Worm (Caenorhabditis elegans) whole organism, L4 larva: ENCODE data around the gene str-138.

ENCODE experiments used
- F37D6.2 ChIP-seq: sonication (generic microtip); optimal IDR thresholded peaks from 2 replicates; lab custom pipeline; 2016; ENCODE audit warnings: mild to moderate bottlenecking, missing genetic modification characterization, missing compliant biosample characterization
- ZK337.2 ChIP-seq: fragments of 200-800 bp; sonication (Bioruptor generic); IDR thresholded peaks from 2 replicates; pipeline ENCODE4 v1.3.6; 2022; ENCODE audit warnings: missing genetic modification reagents, missing genetic modification characterization, missing compliant biosample characterization
- ama-1 ChIP-seq: fragments of 150-350 bp; optimal IDR thresholded peaks from 2 replicates; lab custom pipeline; 2014; ENCODE audit warnings: inconsistent platforms, mixed read lengths
- dmd-6 ChIP-seq: fragments of 200-800 bp; sonication (Bioruptor generic); IDR thresholded peaks from 2 replicates; pipeline ENCODE4 v1.3.6; 2022; ENCODE audit warnings: missing genetic modification reagents, missing genetic modification characterization, missing compliant biosample characterization
- dve-1 ChIP-seq: sonication (generic microtip); optimal IDR thresholded peaks from 2 replicates; lab custom pipeline; 2017; ENCODE audit warnings: antibody characterized with exemption, mild to moderate bottlenecking, missing genetic modification characterization, missing compliant biosample characterization; ENCODE audit not compliant: insufficient read depth
- lin-15B ChIP-seq: fragments of 150-350 bp; sonication (generic microtip); optimal IDR thresholded peaks from 3 replicates; lab custom pipeline; 2014; ENCODE audit warnings: missing biosample characterization, missing genetic modification characterization
- nhr-77 ChIP-seq: fragments of 150-350 bp; optimal IDR thresholded peaks from 2 replicates; lab custom pipeline; 2014; ENCODE audit warnings: missing biosample characterization, missing genetic modification characterization
- spr-1 ChIP-seq: sonication (generic microtip); optimal IDR thresholded peaks from 2 replicates; lab custom pipeline; 2016; ENCODE audit warnings: mild to moderate bottlenecking, missing genetic modification characterization, missing compliant biosample characterization
- unc-62 ChIP-seq, 3 experiments: fragments of 150-350 bp in 1 of 3; sonication (generic microtip); optimal IDR thresholded peaks in 2 of 3; peaks in 1 of 3; 1 replicate in 1 of 3; 2 replicates in 2 of 3; lab custom pipeline; 2014 to 2017; ENCODE audit warnings: missing biosample characterization in 3 of 3, missing genetic modification characterization in 3 of 3, missing genetic modification reagents in 3 of 3, missing genotype in 1 of 3
- vab-7 ChIP-seq: fragments of 200-800 bp; sonication (Bioruptor generic); IDR thresholded peaks from 2 replicates; pipeline ENCODE4 v1.3.6; 2022; ENCODE audit warnings: missing genetic modification reagents, missing genetic modification characterization, missing compliant biosample characterization
- ztf-11 ChIP-seq: fragments of 150-350 bp; optimal IDR thresholded peaks from 2 replicates; lab custom pipeline; 2014; ENCODE audit warnings: missing biosample characterization, missing genetic modification characterization

- no peak for TF ChIP-seq dmd-6 (GFP tag; lab: Robert Waterston, UW)
- no peak for TF ChIP-seq ZK337.2
- no peak for TF ChIP-seq spr-1
- no peak for TF ChIP-seq vab-7
- TF ChIP-seq dve-1 (tag; lab: Kevin White, UChicago) = no peak
- no peak for TF ChIP-seq ama-1 (lab: Kevin White, UChicago)
- TF ChIP-seq ztf-11 (tag; lab: Kevin White, UChicago) = no peak
- no peak for TF ChIP-seq lin-15B (tag; lab: Kevin White, UChicago)
- no peak for TF ChIP-seq nhr-77 (tag; lab: Kevin White, UChicago)
- no peak for TF ChIP-seq F37D6.2 (tag; lab: Kevin White, UChicago)
- TF ChIP-seq unc-62 (GFP tag; optimal IDR thresholded peaks at IDR 0.05 in 1 of 2; lab: Kevin White, UChicago) = no peak
- no peak for TF ChIP-seq unc-62 (tag; optimal IDR thresholded peaks at IDR 0.05; lab: Kevin White, UChicago)
These were observed 44.5 kb downstream of the str-138 start, which contains the start of gene str-90 for ce11 chrV:8102960-8103359.
